Comparison of ENCODE assay signal across 4 fruit fly cellular contexts in genomic region chr3L:15226608-15227007, dm6.
TF ChIP-seq lines count a peak whose summit lies in the region.

No protein-coding gene starts in this region.

- no peak for TF ChIP-seq CTCF in whole organism, embryonic (GFP tag; optimal IDR thresholded peaks at IDR 0.05; lab: Kevin White, UChicago)

TF ChIP-seq in whole organism, embryonic, 481 proteins besides CTCF, POLR2A, EP300 and RAD21 (continues in another document):
- TF ChIP-seq CG4360 (GFP tag; IDR thresholded peaks at IDR 0.05; lab: Robert Waterston, UW) (peak; percentile 92), tio (GFP tag; optimal IDR thresholded peaks at IDR 0.05; lab: Kevin White, UChicago) (no peak), Ets65A (GFP tag; lab: Kevin White, UChicago) (peak; percentile 86), Elba2 (GFP tag; optimal IDR thresholded peaks at IDR 0.05; lab: Kevin White, UChicago) (no peak), CG14965 (GFP tag; optimal IDR thresholded peaks at IDR 0.05; lab: Kevin White, UChicago; ENCODE audit: borderline replicate concordance) (no peak), Hr51 (GFP tag; optimal IDR thresholded peaks at IDR 0.05; lab: Kevin White, UChicago) (no peak), sug (tag; optimal IDR thresholded peaks at IDR 0.05; lab: Kevin White, UChicago) (no peak), nerfin-1 (tag; optimal IDR thresholded peaks at IDR 0.05; lab: Kevin White, UChicago) (no peak), CG10543 (GFP tag; optimal IDR thresholded peaks at IDR 0.05; lab: Kevin White, UChicago) (no peak), jumu (GFP tag; optimal IDR thresholded peaks at IDR 0.05; lab: Kevin White, UChicago) (no peak), Ets97D (GFP tag; optimal IDR thresholded peaks at IDR 0.05; lab: Kevin White, UChicago) (no peak), lab (GFP tag; optimal IDR thresholded peaks at IDR 0.05; lab: Kevin White, UChicago) (no peak), grn (GFP tag; optimal IDR thresholded peaks at IDR 0.05; lab: Kevin White, UChicago) (peak; percentile 12), CkIIα-i1 (GFP tag; IDR thresholded peaks at IDR 0.05; lab: Robert Waterston, UW) (no peak), da (GFP tag; optimal IDR thresholded peaks at IDR 0.05; lab: Kevin White, UChicago) (no peak), Adf1 (GFP tag; IDR thresholded peaks at IDR 0.05; lab: Robert Waterston, UW) (no peak), fd3F (GFP tag; optimal IDR thresholded peaks at IDR 0.05; lab: Kevin White, UChicago) (no peak), cad (GFP tag; optimal IDR thresholded peaks at IDR 0.05; lab: Kevin White, UChicago) (no peak), CG1603 (tag; optimal IDR thresholded peaks at IDR 0.05; lab: Kevin White, UChicago) (no peak), CG4328 (GFP tag; optimal IDR thresholded peaks at IDR 0.05; lab: Kevin White, UChicago) (no peak), slbo (GFP tag; IDR thresholded peaks at IDR 0.05; lab: Robert Waterston, UW) (no peak), wor (GFP tag; IDR thresholded peaks at IDR 0.05; lab: Robert Waterston, UW) (no peak), wdn (GFP tag; IDR thresholded peaks at IDR 0.05; lab: Robert Waterston, UW) (no peak), Mad (GFP tag; optimal IDR thresholded peaks at IDR 0.05; lab: Kevin White, UChicago) (no peak), pzg (GFP tag; optimal IDR thresholded peaks at IDR 0.05; lab: Kevin White, UChicago) (no peak)

TF ChIP-seq in whole organism, prepupa, 60 proteins besides CTCF, POLR2A, EP300 and RAD21:
- no peak for TF ChIP-seq CG1621 (tag; optimal IDR thresholded peaks at IDR 0.05; lab: Kevin White, UChicago)
- no peak for TF ChIP-seq Blimp-1 (GFP tag; optimal IDR thresholded peaks at IDR 0.05; lab: Kevin White, UChicago)
- TF ChIP-seq net (GFP tag; optimal IDR thresholded peaks at IDR 0.05; lab: Kevin White, UChicago): no peak
- TF ChIP-seq OdsH (GFP tag; optimal IDR thresholded peaks at IDR 0.05; lab: Kevin White, UChicago): no peak
- TF ChIP-seq CG3919 (GFP tag; optimal IDR thresholded peaks at IDR 0.05; lab: Kevin White, UChicago): peak; percentile 12
- no peak for TF ChIP-seq CG7368 (GFP tag; optimal IDR thresholded peaks at IDR 0.05; lab: Kevin White, UChicago)
- no peak for TF ChIP-seq Eip93F (GFP tag; optimal IDR thresholded peaks at IDR 0.05; lab: Kevin White, UChicago)
- no peak for TF ChIP-seq CG8319 (GFP tag; optimal IDR thresholded peaks at IDR 0.05; lab: Kevin White, UChicago)
- no peak for TF ChIP-seq CG32006 (GFP tag; optimal IDR thresholded peaks at IDR 0.05; lab: Kevin White, UChicago)

TF ChIP-seq in whole organism, pupa, 21 proteins besides CTCF, POLR2A, EP300 and RAD21:
- TF ChIP-seq CG14655 (GFP tag; optimal IDR thresholded peaks at IDR 0.05; lab: Kevin White, UChicago) (no peak), rn (GFP tag; IDR thresholded peaks at IDR 0.05; lab: Robert Waterston, UW) (no peak), CG10348 (GFP tag; IDR thresholded peaks at IDR 0.05; lab: Robert Waterston, UW) (no peak), CG15710 (tag; optimal IDR thresholded peaks at IDR 0.05; lab: Kevin White, UChicago) (no peak), CG13204 (GFP tag; optimal IDR thresholded peaks at IDR 0.05; lab: Kevin White, UChicago) (peak; percentile 13)

TF ChIP-seq in whole organism, wandering third instar larva, 38 proteins besides CTCF, POLR2A, EP300 and RAD21:
- TF ChIP-seq Dfd (GFP tag; optimal IDR thresholded peaks at IDR 0.05; lab: Kevin White, UChicago) (peak; percentile 71), h (GFP tag; optimal IDR thresholded peaks at IDR 0.05; lab: Kevin White, UChicago) (no peak)
